Worm (Caenorhabditis elegans) whole organism, L2 larva: ENCODE results near the gene cpt-5.

ENCODE experiments used
- F13H6.1 ChIP-seq: sonication (generic microtip); optimal IDR thresholded peaks from 2 replicates; lab custom pipeline; 2016; ENCODE audit warnings: missing genetic modification characterization, missing compliant biosample characterization
- ZK546.5 ChIP-seq: sonication (generic microtip); optimal IDR thresholded peaks from 2 replicates; lab custom pipeline; 2017; ENCODE audit warnings: missing biosample characterization, missing genetic modification characterization
- ama-1 ChIP-seq: fragments of 150-350 bp; optimal IDR thresholded peaks from 2 replicates; lab custom pipeline; 2018; ENCODE audit warnings: inconsistent platforms
- lsy-2 ChIP-seq, 2 experiments: fragments of 150-350 bp in 1 of 2; sonication (generic microtip) in 1 of 2; optimal IDR thresholded peaks; 2 replicates each; lab custom pipeline; 2014 to 2017; ENCODE audit warnings: missing biosample characterization in 2 of 2, missing genetic modification characterization in 2 of 2
- mdl-1 ChIP-seq, 2 experiments: fragments of 150-350 bp in 1 of 2; sonication (generic microtip) in 1 of 2; optimal IDR thresholded peaks; 2 replicates each; lab custom pipeline; 2017; ENCODE audit warnings: missing biosample characterization in 2 of 2, missing genetic modification characterization in 2 of 2
- snpc-4 ChIP-seq: fragments of 150-350 bp; optimal IDR thresholded peaks from 2 replicates; lab custom pipeline; 2014; ENCODE audit warnings: missing biosample characterization, missing genetic modification characterization
- unc-39 ChIP-seq: fragments of 150-350 bp; optimal IDR thresholded peaks from 2 replicates; lab custom pipeline; 2014; ENCODE audit warnings: missing biosample characterization, missing genetic modification characterization
- unc-55 ChIP-seq: fragments of 150-350 bp; sonication (generic microtip); optimal IDR thresholded peaks from 3 replicates; lab custom pipeline; 2014; ENCODE audit warnings: missing biosample characterization, missing genetic modification reagents, missing genetic modification characterization
- unc-62 ChIP-seq: fragments of 150-350 bp; optimal IDR thresholded peaks from 2 replicates; lab custom pipeline; 2014; ENCODE audit warnings: missing biosample characterization, missing genetic modification reagents, missing genetic modification characterization
- zag-1 ChIP-seq: fragments of 150-350 bp; optimal IDR thresholded peaks from 2 replicates; lab custom pipeline; 2014; ENCODE audit warnings: missing biosample characterization, missing genetic modification characterization
- ztf-11 ChIP-seq: sonication (generic microtip); optimal IDR thresholded peaks from 2 replicates; lab custom pipeline; 2017; ENCODE audit warnings: missing biosample characterization, missing genetic modification characterization
- ztf-4 ChIP-seq: fragments of 150-350 bp; optimal IDR thresholded peaks from 2 replicates; lab custom pipeline; 2014; ENCODE audit warnings: missing biosample characterization, missing genetic modification characterization

- TF ChIP-seq lsy-2 (tag; optimal IDR thresholded peaks at IDR 0.05; lab: Kevin White, UChicago) (no peak), unc-62 (GFP tag; lab: Kevin White, UChicago) (no peak), zag-1 (tag; lab: Kevin White, UChicago) (no peak), snpc-4 (no peak), ZK546.5 (tag; lab: Kevin White, UChicago) (no peak), unc-39 (no peak), ztf-11 (tag; lab: Kevin White, UChicago) (no peak), ama-1 (no peak), unc-55 (no peak), F13H6.1 (tag; lab: Kevin White, UChicago) (no peak), mdl-1 (tag; optimal IDR thresholded peaks at IDR 0.05; lab: Kevin White, UChicago) (no peak), ztf-4 (tag; lab: Kevin White, UChicago) (no peak)
These were observed 32.1 kb upstream of the cpt-5 start, which contains the start of gene srx-17 for ce11 chrV:13840909-13841308.
